Worm (Caenorhabditis elegans): Measurements from ENCODE around the gene mlt-11.

The mlt-11 gene

ce11 chrV:20698266-20698665 lies 31.3 kb downstream of the mlt-11 start, which contains the start of gene F53F8.7:
Gene F53F8.7, minus strand, starts transcription at chrV:20698366.
- TF ChIP-seq mdl-1 (tag; optimal IDR thresholded peaks at IDR 0.05): no peak
- no peak for TF ChIP-seq ztf-1 (GFP tag; conservative IDR thresholded peaks at IDR 0.05)
- no peak for TF ChIP-seq egl-27 (tag; optimal IDR thresholded peaks at IDR 0.05)
- TF ChIP-seq lsy-2 (tag; optimal IDR thresholded peaks at IDR 0.05): no peak
- no peak for TF ChIP-seq nhr-6 (tag; optimal IDR thresholded peaks at IDR 0.05)
- TF ChIP-seq elt-3 (tag; optimal IDR thresholded peaks at IDR 0.05): no peak
- no peak for TF ChIP-seq nhr-21 (tag; optimal IDR thresholded peaks at IDR 0.05)
- no peak for TF ChIP-seq nhr-11 (tag; optimal IDR thresholded peaks at IDR 0.05)
- no peak for TF ChIP-seq C34F6.9 (tag; optimal IDR thresholded peaks at IDR 0.05)
- no peak for TF ChIP-seq elt-1 (tag; optimal IDR thresholded peaks at IDR 0.05)
- TF ChIP-seq F13H6.1 (tag; optimal IDR thresholded peaks at IDR 0.05): no peak
- TF ChIP-seq sem-4 (tag; optimal IDR thresholded peaks at IDR 0.05): no peak
- no peak for TF ChIP-seq fos-1 (tag; optimal IDR thresholded peaks at IDR 0.05)
- TF ChIP-seq ztf-11 (tag; optimal IDR thresholded peaks at IDR 0.05): no peak
- TF ChIP-seq skn-1 (tag; optimal IDR thresholded peaks at IDR 0.05): no peak
- TF ChIP-seq blmp-1 (tag; optimal IDR thresholded peaks at IDR 0.05; ENCODE audit: insufficient read depth): no peak
- no peak for TF ChIP-seq aly-2 (tag; optimal IDR thresholded peaks at IDR 0.05)
- no peak for TF ChIP-seq nhr-23 (tag; optimal IDR thresholded peaks at IDR 0.05)
- no peak for TF ChIP-seq sma-9 (GFP tag; optimal IDR thresholded peaks at IDR 0.05)
- TF ChIP-seq sma-9 (tag; optimal IDR thresholded peaks at IDR 0.05): no peak
- TF ChIP-seq mbf-1 (tag; optimal IDR thresholded peaks at IDR 0.05): no peak

DNA sequence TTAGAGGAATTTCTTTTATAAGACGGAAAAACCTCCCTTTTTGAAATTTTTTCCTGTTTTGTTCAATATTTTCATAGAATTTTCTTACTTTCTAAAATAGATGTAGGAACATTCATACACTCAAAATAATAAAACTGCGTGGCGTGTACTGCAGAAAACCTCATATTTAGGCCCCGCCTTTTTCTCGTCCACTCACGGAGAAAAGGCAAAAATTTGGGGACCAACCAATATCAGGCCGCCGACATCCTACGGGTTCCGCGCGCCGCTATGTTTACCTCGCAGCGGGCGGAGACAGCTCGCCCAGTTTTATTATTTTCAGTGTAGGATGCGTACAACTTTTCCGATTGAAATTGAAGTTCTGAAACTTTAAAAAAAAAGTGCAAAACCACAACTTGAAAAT lies 31.8 kb downstream of the mlt-11 start:
- peak; percentile 85 for TF ChIP-seq snpc-4 (tag; optimal IDR thresholded peaks at IDR 0.05)

ce11 chrV:20703998-20704572 lies 37.1 kb downstream of the mlt-11 start, which contains the start of the genes F53F8.5 and F53F8.6:
Gene F53F8.5, minus strand, starts transcription at chrV:20704049.
Gene F53F8.6, plus strand, starts transcription at chrV:20704227.
- TF ChIP-seq crh-2 (tag; optimal IDR thresholded peaks at IDR 0.05): peak; percentile 55
- no peak for TF ChIP-seq mbf-1 (tag; optimal IDR thresholded peaks at IDR 0.05)
- TF ChIP-seq mdl-1 (tag; optimal IDR thresholded peaks at IDR 0.05): no peak
- TF ChIP-seq mab-5 (tag; optimal IDR thresholded peaks at IDR 0.05): peak; percentile 27
- no peak for TF ChIP-seq alr-1 (tag; optimal IDR thresholded peaks at IDR 0.05)
- TF ChIP-seq unc-55 (GFP tag; optimal IDR thresholded peaks at IDR 0.05): peak; percentile 70
- TF ChIP-seq lin-13 (GFP tag; optimal IDR thresholded peaks at IDR 0.05): peak; percentile 21
- TF ChIP-seq lsy-2 (tag; optimal IDR thresholded peaks at IDR 0.05): peak; percentile 34 to 73
- TF ChIP-seq lin-39 (tag; optimal IDR thresholded peaks at IDR 0.05): no peak
- no peak for TF ChIP-seq ztf-4 (tag; optimal IDR thresholded peaks at IDR 0.05)
- peak; percentile 94 for TF ChIP-seq gmeb-1 (tag; optimal IDR thresholded peaks at IDR 0.05)
- peak; percentile 24 for TF ChIP-seq sma-3 (GFP tag; optimal IDR thresholded peaks at IDR 0.05)
- TF ChIP-seq egl-27 (tag; optimal IDR thresholded peaks at IDR 0.05): no peak
- TF ChIP-seq sem-4 (tag; optimal IDR thresholded peaks at IDR 0.05): no peak
- TF ChIP-seq sma-9 (GFP tag; optimal IDR thresholded peaks at IDR 0.05): peak; percentile 36
- TF ChIP-seq sma-9 (tag; optimal IDR thresholded peaks at IDR 0.05): no peak
- TF ChIP-seq F13H6.1 (tag; optimal IDR thresholded peaks at IDR 0.05): peak; percentile 18
- no peak for TF ChIP-seq elt-3 (tag; optimal IDR thresholded peaks at IDR 0.05)
- peak; percentile 9 for TF ChIP-seq nhr-129 (tag; optimal IDR thresholded peaks at IDR 0.05)
- TF ChIP-seq C34F6.9 (tag; optimal IDR thresholded peaks at IDR 0.05): peak; percentile 69
- peak; percentile 64 for TF ChIP-seq snpc-4 (tag; optimal IDR thresholded peaks at IDR 0.05)

DNA sequence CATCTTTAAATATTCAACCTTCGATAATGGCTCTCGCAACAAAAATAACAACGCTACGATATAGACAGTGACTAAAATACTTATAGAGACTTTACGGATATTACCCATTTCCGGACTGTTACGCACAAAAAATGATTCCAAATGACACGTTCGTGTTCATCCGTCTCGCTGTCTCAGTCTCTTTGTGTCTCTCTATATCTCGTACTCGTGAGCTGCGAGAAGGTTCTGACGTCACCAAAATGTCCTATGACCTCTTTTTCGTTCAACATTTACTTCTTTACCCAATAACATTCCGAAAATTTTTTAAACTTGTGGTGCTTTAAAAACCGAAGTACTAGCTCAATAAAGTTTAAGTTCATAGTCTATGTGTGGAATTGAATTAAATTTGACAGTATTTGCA lies 43.2 kb downstream of the mlt-11 start:
- TF ChIP-seq crh-2 (tag; optimal IDR thresholded peaks at IDR 0.05): peak; percentile 68
- peak; percentile 68 for TF ChIP-seq nhr-129 (tag; optimal IDR thresholded peaks at IDR 0.05)
- TF ChIP-seq lin-13 (GFP tag; optimal IDR thresholded peaks at IDR 0.05): no peak
- no peak for TF ChIP-seq ztf-1 (GFP tag; conservative IDR thresholded peaks at IDR 0.05)
- no peak for TF ChIP-seq F13H6.1 (tag; optimal IDR thresholded peaks at IDR 0.05)
- no peak for TF ChIP-seq ceh-16 (tag; optimal IDR thresholded peaks at IDR 0.05)
- no peak for TF ChIP-seq nhr-11 (tag; optimal IDR thresholded peaks at IDR 0.05)
- TF ChIP-seq sma-9 (GFP tag; optimal IDR thresholded peaks at IDR 0.05): peak; percentile 48
- TF ChIP-seq sma-9 (tag; optimal IDR thresholded peaks at IDR 0.05): no peak
- TF ChIP-seq sem-4 (tag; optimal IDR thresholded peaks at IDR 0.05): peak; percentile 7
- peak; percentile 66 for TF ChIP-seq C34F6.9 (tag; optimal IDR thresholded peaks at IDR 0.05)
- TF ChIP-seq mdl-1 (tag; optimal IDR thresholded peaks at IDR 0.05): no peak
- TF ChIP-seq sma-3 (GFP tag; optimal IDR thresholded peaks at IDR 0.05): no peak
- TF ChIP-seq aly-2 (tag; optimal IDR thresholded peaks at IDR 0.05): no peak
- no peak for TF ChIP-seq fos-1 (tag; optimal IDR thresholded peaks at IDR 0.05)
- TF ChIP-seq peb-1 (tag; optimal IDR thresholded peaks at IDR 0.05): no peak
- no peak for TF ChIP-seq R02D3.7 (tag; optimal IDR thresholded peaks at IDR 0.05)
- TF ChIP-seq nhr-12 (tag; optimal IDR thresholded peaks at IDR 0.05): no peak
- TF ChIP-seq zag-1 (tag; optimal IDR thresholded peaks at IDR 0.05): no peak
- no peak for TF ChIP-seq dmd-4 (tag; optimal IDR thresholded peaks at IDR 0.05)
- TF ChIP-seq lsy-2 (tag; optimal IDR thresholded peaks at IDR 0.05): peak in 1 of 2 experiments; percentile 48
- no peak for TF ChIP-seq nhr-77 (tag; optimal IDR thresholded peaks at IDR 0.05)
- no peak for TF ChIP-seq mbf-1 (tag; optimal IDR thresholded peaks at IDR 0.05)
- no peak for TF ChIP-seq ceh-82 (tag; optimal IDR thresholded peaks at IDR 0.05)
- TF ChIP-seq gmeb-1 (tag; optimal IDR thresholded peaks at IDR 0.05): no peak
- no peak for TF ChIP-seq lin-39 (tag; optimal IDR thresholded peaks at IDR 0.05)
- TF ChIP-seq lin-11 (tag; optimal IDR thresholded peaks at IDR 0.05): no peak
- peak; percentile 56 for TF ChIP-seq ztf-4 (tag; optimal IDR thresholded peaks at IDR 0.05)
- no peak for TF ChIP-seq alr-1 (tag; optimal IDR thresholded peaks at IDR 0.05)
- TF ChIP-seq nhr-21 (tag; optimal IDR thresholded peaks at IDR 0.05): no peak
- TF ChIP-seq skn-1 (tag; optimal IDR thresholded peaks at IDR 0.05): no peak
- no peak for TF ChIP-seq ztf-11 (tag; optimal IDR thresholded peaks at IDR 0.05)
- no peak for TF ChIP-seq elt-1 (tag; optimal IDR thresholded peaks at IDR 0.05)
- TF ChIP-seq ama-1 (optimal IDR thresholded peaks at IDR 0.05): no peak
- no peak for TF ChIP-seq nhr-25 (tag; optimal IDR thresholded peaks at IDR 0.05)

Data from whole organism, L2 larva.